Worm (Caenorhabditis elegans): ENCODE data around the gene eef-1G.

eef-1G gene

DNA sequence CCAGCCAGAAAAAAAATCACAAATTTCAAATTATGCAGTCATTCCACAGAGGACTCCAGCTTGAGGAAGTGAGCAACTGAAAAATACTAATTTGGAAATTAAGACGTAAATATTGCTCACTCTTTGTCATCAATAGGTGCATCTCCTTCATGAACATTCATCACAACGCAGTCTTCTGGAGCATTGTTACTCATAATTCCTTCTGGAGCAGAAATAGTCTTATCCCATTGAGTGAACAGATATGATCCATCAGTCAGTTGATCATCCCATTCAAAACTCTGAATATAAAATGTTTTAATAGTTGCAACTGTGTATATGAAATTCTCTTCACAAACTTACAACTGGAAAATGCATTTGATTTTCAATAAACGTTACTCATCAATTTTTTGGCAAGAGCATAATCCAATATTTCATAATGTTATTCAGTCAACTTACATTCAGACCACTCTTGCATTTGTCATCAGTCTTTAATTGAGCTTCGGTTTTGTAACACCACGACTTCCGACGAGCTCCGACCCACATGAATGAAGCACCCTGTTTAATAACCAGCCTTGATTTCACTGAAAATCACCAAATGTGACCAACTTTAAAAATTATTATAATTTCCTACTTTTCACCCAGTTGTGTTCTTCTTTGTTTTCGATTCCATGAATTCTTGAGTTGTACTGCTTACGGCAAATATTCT lies 11.9 kb upstream of the eef-1G start (continued):
- TF ChIP-seq unc-130 (GFP tag; optimal IDR thresholded peaks at IDR 0.05), result no peak
- TF ChIP-seq dox-1 (GFP tag; IDR thresholded peaks at IDR 0.05), result peak; percentile 45; the same call in 1 of the 2 replicates
- TF ChIP-seq egrh-3 (GFP tag; IDR thresholded peaks at IDR 0.05), result no peak
- peak; percentile 53 for TF ChIP-seq ztf-26 (tag; optimal IDR thresholded peaks at IDR 0.05)
- no peak for TF ChIP-seq attf-3 (GFP tag; conservative IDR thresholded peaks at IDR 0.05)
- no peak for TF ChIP-seq nhr-80 (tag; optimal IDR thresholded peaks at IDR 0.05)
- no peak for TF ChIP-seq atf-7 (tag; optimal IDR thresholded peaks at IDR 0.05)
- TF ChIP-seq mes-4 (tag; optimal IDR thresholded peaks at IDR 0.05), result no peak
- no peak for TF ChIP-seq F23B12.7 (tag; optimal IDR thresholded peaks at IDR 0.05; ENCODE audit: insufficient read depth)
- no peak for TF ChIP-seq tbp1 (GFP tag; optimal IDR thresholded peaks at IDR 0.05)
- no peak for TF ChIP-seq mxl-1 (tag; optimal IDR thresholded peaks at IDR 0.05)
- no peak for TF ChIP-seq ceh-40 (GFP tag; IDR thresholded peaks at IDR 0.05)
- TF ChIP-seq lsl-1 (GFP tag; optimal IDR thresholded peaks at IDR 0.05), result no peak
- TF ChIP-seq bed-2 (GFP tag; IDR thresholded peaks at IDR 0.05), result no peak
- no peak for TF ChIP-seq die-1 (tag; optimal IDR thresholded peaks at IDR 0.05)
- no peak for TF ChIP-seq cebp-1 (GFP tag; IDR thresholded peaks at IDR 0.05)
- TF ChIP-seq cebp-1 (tag; optimal IDR thresholded peaks at IDR 0.05), result peak; percentile 78
- peak; percentile 28; the same call in 1 of the 2 replicates for TF ChIP-seq madf-6 (GFP tag; IDR thresholded peaks at IDR 0.05)
- TF ChIP-seq mcd-1 (GFP tag; IDR thresholded peaks at IDR 0.05), result 0 out of 2 replicates have a peak, but pooled peaks have one; percentile 10
- no peak for TF ChIP-seq F37B4.10 (GFP tag; IDR thresholded peaks at IDR 0.05)
- TF ChIP-seq pbrm-1 (GFP tag; IDR thresholded peaks at IDR 0.05), result no peak
- no peak for TF ChIP-seq sptf-2 (GFP tag; optimal IDR thresholded peaks at IDR 0.05)
- no peak for TF ChIP-seq lsy-27 (tag; optimal IDR thresholded peaks at IDR 0.05; ENCODE audit: borderline replicate concordance, insufficient read depth)
- TF ChIP-seq zim-3 (tag; optimal IDR thresholded peaks at IDR 0.05), result no peak
- TF ChIP-seq repo-1 (tag; optimal IDR thresholded peaks at IDR 0.05), result peak; percentile 91
- TF ChIP-seq somi-1 (GFP tag; optimal IDR thresholded peaks at IDR 0.05), result peak; percentile 76
- no peak for TF ChIP-seq hrde-1 (tag; optimal IDR thresholded peaks at IDR 0.05; ENCODE audit: borderline replicate concordance)
- no peak for TF ChIP-seq hmg-20 (GFP tag; IDR thresholded peaks at IDR 0.05)
- peak; percentile 47 for TF ChIP-seq K11D2.4 (GFP tag; IDR thresholded peaks at IDR 0.05)
- no peak for TF ChIP-seq lag-1 (GFP tag; IDR thresholded peaks at IDR 0.05)
- no peak for TF ChIP-seq C17E4.6 (GFP tag; IDR thresholded peaks at IDR 0.05)
- TF ChIP-seq F33H1.4 (GFP tag; IDR thresholded peaks at IDR 0.05), result no peak
- peak; percentile 75; the same call in 1 of the 2 replicates for TF ChIP-seq Y56A3A.18 (GFP tag; IDR thresholded peaks at IDR 0.05)
- peak; percentile 56; the same call in 1 of the 2 replicates for TF ChIP-seq madf-3 (GFP tag; IDR thresholded peaks at IDR 0.05)
- TF ChIP-seq nfya-1 (tag; optimal IDR thresholded peaks at IDR 0.05; ENCODE audit: borderline replicate concordance, insufficient read depth), result no peak
- TF ChIP-seq snpc-1.3 (tag; optimal IDR thresholded peaks at IDR 0.05; ENCODE audit: insufficient read depth), result no peak
- no peak for TF ChIP-seq K12H6.12 (tag; optimal IDR thresholded peaks at IDR 0.05)
- TF ChIP-seq hmg-1.2 (GFP tag; IDR thresholded peaks at IDR 0.05), result no peak
- TF ChIP-seq Y67H2A.10 (GFP tag; conservative IDR thresholded peaks at IDR 0.05), result no peak
- TF ChIP-seq Y79H2A.3 (GFP tag; conservative IDR thresholded peaks at IDR 0.05), result no peak
- peak; percentile 40 for TF ChIP-seq athp-1 (tag; optimal IDR thresholded peaks at IDR 0.05)
- TF ChIP-seq akir-1 (GFP tag; optimal IDR thresholded peaks at IDR 0.05), result no peak
- no peak for TF ChIP-seq B0261.1 (tag; optimal IDR thresholded peaks at IDR 0.05)
- no peak for TF ChIP-seq hsf-1 (GFP tag; IDR thresholded peaks at IDR 0.05)
- no peak for TF ChIP-seq cebp-2 (GFP tag; IDR thresholded peaks at IDR 0.05)
- TF ChIP-seq let-526 (GFP tag; IDR thresholded peaks at IDR 0.05), result 0 out of 2 replicates have a peak, but pooled peaks have one; percentile 19
- no peak for TF ChIP-seq mel-28 (tag; optimal IDR thresholded peaks at IDR 0.05; ENCODE audit: borderline replicate concordance)
- TF ChIP-seq ceh-58 (GFP tag; IDR thresholded peaks at IDR 0.05), result no peak

All from whole organism, young adult.